Worm (Caenorhabditis elegans) whole organism, L4/young adult: Measurements from ENCODE around the gene C06A12.19.

Source experiments
- W03F9.2 ChIP-seq: fragments of 150-350 bp; optimal IDR thresholded peaks from 2 replicates; lab custom pipeline; 2014; ENCODE audit warnings: missing biosample characterization, missing genetic modification characterization
- him-1 ChIP-seq: sonication (generic microtip); optimal IDR thresholded peaks from 2 replicates; lab custom pipeline; 2016; ENCODE audit warnings: missing genotype, missing genetic modification reagents, missing genetic modification characterization, missing compliant biosample characterization

DNA sequence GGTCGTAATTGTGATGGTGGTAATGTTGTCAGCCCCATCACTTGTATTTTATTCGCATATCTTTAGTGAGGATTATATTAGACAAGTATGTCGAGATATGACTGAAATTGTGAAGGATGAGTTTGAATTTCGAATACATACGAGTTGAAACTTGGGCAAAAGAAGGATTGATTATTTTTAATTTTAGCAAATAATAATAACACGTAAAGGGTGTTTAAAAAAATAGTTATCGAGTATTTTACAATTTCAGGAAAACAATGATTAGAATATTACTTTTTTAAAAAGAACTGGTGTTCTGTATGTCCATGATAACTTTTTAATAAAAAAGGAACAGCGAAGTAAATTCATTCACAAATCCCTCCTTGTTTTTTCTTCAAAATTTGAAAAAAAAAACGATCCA is 10.5 kb upstream of the C06A12.19 start, which contains the start of gene F11E6.8:
- TF ChIP-seq him-1 (tag; lab: Kevin White, UChicago) (no peak), W03F9.2 (tag; lab: Kevin White, UChicago) (no peak)
